Worm (Caenorhabditis elegans) whole organism, late embryonic: Measurements from ENCODE around the gene nhr-291.

ENCODE experiments used
- ahr-1 ChIP-seq: sonication (generic microtip); optimal IDR thresholded peaks from 2 replicates; lab custom pipeline; 2016; ENCODE audit warnings: missing genetic modification characterization, missing compliant biosample characterization
- ceh-2 ChIP-seq: sonication (generic microtip); optimal IDR thresholded peaks from 2 replicates; lab custom pipeline; 2016; ENCODE audit warnings: missing genotype, missing genetic modification characterization, missing compliant biosample characterization
- elt-2 ChIP-seq: sonication (generic microtip); optimal IDR thresholded peaks from 2 replicates; lab custom pipeline; 2016; ENCODE audit warnings: missing genetic modification reagents, missing genetic modification characterization, missing compliant biosample characterization
- ets-4 ChIP-seq: sonication (generic microtip); optimal IDR thresholded peaks from 2 replicates; lab custom pipeline; 2016; ENCODE audit warnings: missing genetic modification characterization, missing compliant biosample characterization
- mec-3 ChIP-seq: sonication (generic microtip); optimal IDR thresholded peaks from 2 replicates; lab custom pipeline; 2016; ENCODE audit warnings: borderline replicate concordance, missing genetic modification characterization, missing compliant biosample characterization
- pat-9 ChIP-seq: fragments of 200-800 bp; sonication (Bioruptor generic); optimal IDR thresholded peaks from 2 replicates; lab custom pipeline; 2018; ENCODE audit warnings: mild to moderate bottlenecking, missing genetic modification characterization, moderate library complexity, missing compliant biosample characterization

DNA sequence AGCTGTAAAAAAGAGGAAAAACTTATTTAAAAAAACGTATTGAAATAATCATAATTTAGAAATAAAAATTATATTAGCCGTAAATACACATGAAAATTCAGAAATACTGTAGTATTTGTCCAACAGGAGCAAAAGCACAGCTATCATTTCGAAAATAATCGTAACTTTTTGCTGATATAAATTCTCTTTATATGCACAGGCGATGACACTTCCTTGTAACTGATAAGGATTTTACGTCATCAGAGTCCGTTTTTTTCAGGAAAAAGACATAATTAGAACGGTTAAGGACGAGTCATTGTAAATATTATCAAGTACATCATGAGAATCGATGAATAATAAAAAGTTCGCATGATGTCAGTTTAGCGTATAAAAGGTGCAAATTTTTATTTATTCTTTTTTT lies 4.7 kb downstream of the nhr-291 start:
- TF ChIP-seq mec-3 (tag; lab: Kevin White, UChicago) (no peak), pat-9 (tag; lab: Kevin White, UChicago) (no peak), ets-4 (tag; lab: Kevin White, UChicago) (no peak), ahr-1 (tag; lab: Kevin White, UChicago) (no peak), ceh-2 (tag; lab: Kevin White, UChicago) (no peak), elt-2 (peak; percentile 85)
